Fruit fly (Drosophila melanogaster): ENCODE measurements around the gene Send2.

DNA sequence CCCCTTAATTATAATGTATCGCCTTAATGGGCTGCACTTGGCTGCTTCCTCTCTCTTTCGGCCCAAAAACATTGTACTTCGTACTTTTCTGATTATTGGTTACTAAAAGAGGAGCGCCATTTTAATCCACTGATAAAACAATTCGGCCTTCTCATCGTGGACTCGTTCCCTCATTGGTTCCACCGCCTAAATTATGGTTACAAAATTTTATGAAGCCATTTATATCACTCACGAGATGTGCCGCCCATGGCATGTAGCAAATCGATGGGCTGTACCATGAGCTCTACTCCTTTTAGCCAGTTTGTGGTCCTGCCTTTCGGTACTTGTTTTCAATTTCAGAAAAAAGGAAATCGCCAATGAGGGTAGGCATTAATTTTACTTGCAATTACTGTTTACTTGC lies 22.3 kb upstream of the Send2 start:
- no peak for TF ChIP-seq psq (optimal IDR thresholded peaks at IDR 0.05)
- no peak for TF ChIP-seq insv (optimal IDR thresholded peaks at IDR 0.05)

All from Kc167 (cell line).